Fruit fly (Drosophila melanogaster) whole organism: ENCODE data around the gene Noc2.

ENCODE experiments used
- CG8478 ChIP-seq: fragments of >200 bp; optimal IDR thresholded peaks from 2 replicates; lab custom pipeline; 2018; ENCODE audit warnings: inconsistent platforms
- Dll ChIP-seq: fragments of >200 bp; optimal IDR thresholded peaks from 2 replicates; lab custom pipeline; 2017
- EcR ChIP-seq, 2 experiments: fragments of >200 bp; optimal IDR thresholded peaks; 2 replicates each; lab custom pipeline; 2017; ENCODE audit warnings: missing biosample characterization in 2 of 2, missing genetic modification characterization in 2 of 2, missing genetic modification reagents in 2 of 2
- pan ChIP-seq: fragments of >200 bp; optimal IDR thresholded peaks from 2 replicates; lab custom pipeline; 2017
- psq ChIP-seq: fragments of >200 bp; optimal IDR thresholded peaks from 2 replicates; lab custom pipeline; 2017
- usp ChIP-seq: fragments of >200 bp; optimal IDR thresholded peaks from 2 replicates; lab custom pipeline; 2017; ENCODE audit warnings: missing biosample characterization, missing genetic modification characterization, mixed read lengths

- TF ChIP-seq usp (GFP tag; lab: Kevin White, UChicago) (no peak), pan (lab: Kevin White, UChicago) (no peak), psq (lab: Kevin White, UChicago) (no peak), Dll (no peak), CG8478 (lab: Kevin White, UChicago) (no peak), EcR (GFP tag; optimal IDR thresholded peaks at IDR 0.05; lab: Kevin White, UChicago) (no peak)
Measured at dm6 chr2L:21163311-21163842, at the start of gene Noc2.
